Worm (Caenorhabditis elegans) whole organism, midembryonic: Measurements from ENCODE around the gene let-2.

Source experiments
- T22C8.4 ChIP-seq: fragments of 200-800 bp; sonication (Bioruptor generic); IDR thresholded peaks from 2 replicates; pipeline ENCODE4 v1.3.6; 2022; ENCODE audit warnings: missing genetic modification characterization, missing compliant biosample characterization
- cog-1 ChIP-seq: sonication (generic microtip); optimal IDR thresholded peaks from 2 replicates; lab custom pipeline; 2016; ENCODE audit warnings: missing genetic modification characterization, missing compliant biosample characterization
- flt-1 ChIP-seq: fragments of 200-800 bp; sonication (Bioruptor generic); IDR thresholded peaks from 2 replicates; pipeline ENCODE4 v1.3.6; 2022; ENCODE audit warnings: missing genetic modification characterization, missing compliant biosample characterization
- klf-2 ChIP-seq: fragments of 200-800 bp; sonication (Bioruptor generic); conservative IDR thresholded peaks from 2 replicates; pipeline ENCODE4 v1.3.6; 2022; ENCODE audit warnings: missing genetic modification reagents, missing genetic modification characterization, missing compliant biosample characterization
- med-1 ChIP-seq: sonication (generic microtip); optimal IDR thresholded peaks from 2 replicates; lab custom pipeline; 2017; ENCODE audit warnings: missing genetic modification characterization, mild to moderate bottlenecking, missing compliant biosample characterization, antibody characterized with exemption, missing genetic modification reagents; ENCODE audit not compliant: insufficient read depth
- ref-1 ChIP-seq: fragments of 200-800 bp; sonication (Bioruptor generic); conservative IDR thresholded peaks from 2 replicates; pipeline ENCODE4 v1.3.6; 2022; ENCODE audit warnings: missing genetic modification reagents, missing genetic modification characterization, missing compliant biosample characterization
- tab-1 ChIP-seq: fragments of 200-800 bp; sonication (Bioruptor generic); IDR thresholded peaks from 2 replicates; pipeline ENCODE4 v1.3.6; 2022; ENCODE audit warnings: missing genetic modification characterization, missing compliant biosample characterization
- ztf-23 ChIP-seq: fragments of 200-800 bp; sonication (Bioruptor generic); IDR thresholded peaks from 2 replicates; pipeline ENCODE4 v1.3.6; 2022; ENCODE audit warnings: missing genetic modification reagents, missing genetic modification characterization, missing compliant biosample characterization
- ztf-29 ChIP-seq: fragments of 200-800 bp; sonication (Bioruptor generic); IDR thresholded peaks from 2 replicates; pipeline ENCODE4 v1.3.6; 2022; ENCODE audit warnings: missing genetic modification reagents, missing genetic modification characterization, missing compliant biosample characterization

Gene let-2

ce11 chrX:16404815-16405214 is 15.7 kb upstream of the let-2 start:
- TF ChIP-seq med-1 (GFP tag; lab: Kevin White, UChicago): no peak
- TF ChIP-seq ztf-29 (GFP tag; lab: Robert Waterston, UW): no peak

ce11 chrX:16403424-16403823 is 14.3 kb upstream of the let-2 start:
- no peak for TF ChIP-seq ztf-23 (GFP tag; lab: Robert Waterston, UW)
- 0 out of 2 replicates have a peak, but pooled peaks have one; percentile 28 for TF ChIP-seq flt-1

ce11 chrX:16402787-16403186 is 13.6 kb upstream of the let-2 start:
- no peak for TF ChIP-seq ztf-23 (GFP tag; lab: Robert Waterston, UW)
- TF ChIP-seq med-1 (GFP tag; lab: Kevin White, UChicago): no peak
- no peak for TF ChIP-seq cog-1
- no peak for TF ChIP-seq tab-1
- no peak for TF ChIP-seq T22C8.4 (GFP tag; lab: Robert Waterston, UW)
- no peak for TF ChIP-seq flt-1
- no peak for TF ChIP-seq ztf-29 (GFP tag; lab: Robert Waterston, UW)
- TF ChIP-seq ref-1 (GFP tag; lab: Robert Waterston, UW): no peak
- no peak for TF ChIP-seq klf-2

ce11 chrX:16402303-16402702 is 13.2 kb upstream of the let-2 start:
- no peak for TF ChIP-seq ztf-23 (GFP tag; lab: Robert Waterston, UW)
- TF ChIP-seq cog-1: no peak
- TF ChIP-seq tab-1: no peak
- no peak for TF ChIP-seq med-1 (GFP tag; lab: Kevin White, UChicago)
- TF ChIP-seq T22C8.4 (GFP tag; lab: Robert Waterston, UW): no peak
- TF ChIP-seq klf-2: no peak
- no peak for TF ChIP-seq ref-1 (GFP tag; lab: Robert Waterston, UW)
- TF ChIP-seq ztf-29 (GFP tag; lab: Robert Waterston, UW): no peak
- TF ChIP-seq flt-1: no peak

ce11 chrX:16400897-16401296 is 11.8 kb upstream of the let-2 start:
- no peak for TF ChIP-seq flt-1
- no peak for TF ChIP-seq T22C8.4 (GFP tag; lab: Robert Waterston, UW)
- no peak for TF ChIP-seq med-1 (GFP tag; lab: Kevin White, UChicago)
- no peak for TF ChIP-seq cog-1
- no peak for TF ChIP-seq ref-1 (GFP tag; lab: Robert Waterston, UW)
- TF ChIP-seq ztf-23 (GFP tag; lab: Robert Waterston, UW): no peak
- TF ChIP-seq klf-2: no peak
- TF ChIP-seq tab-1: no peak
- TF ChIP-seq ztf-29 (GFP tag; lab: Robert Waterston, UW): no peak

- TF ChIP-seq flt-1 (no peak), ztf-23 (GFP tag; lab: Robert Waterston, UW) (no peak), ztf-29 (GFP tag; lab: Robert Waterston, UW) (no peak), cog-1 (no peak), ref-1 (GFP tag; lab: Robert Waterston, UW) (no peak), tab-1 (no peak), klf-2 (no peak), T22C8.4 (GFP tag; lab: Robert Waterston, UW) (no peak), med-1 (GFP tag; lab: Kevin White, UChicago) (no peak)
Observed at ce11 chrX:16398420-16398925, 9.3 kb upstream of the let-2 start, which contains the start of gene F01G12.18. Gene F01G12.18, minus strand, starts transcription at chrX:16398470.

- 0 out of 2 replicates have a peak, but pooled peaks have one; percentile 15 for TF ChIP-seq tab-1
- 0 out of 2 replicates have a peak, but pooled peaks have one; percentile 6 for TF ChIP-seq ref-1 (GFP tag; lab: Robert Waterston, UW)
- TF ChIP-seq klf-2: no peak
- no peak for TF ChIP-seq ztf-23 (GFP tag; lab: Robert Waterston, UW)
- peak; percentile 1 for TF ChIP-seq cog-1
- TF ChIP-seq ztf-29 (GFP tag; lab: Robert Waterston, UW): no peak
- no peak for TF ChIP-seq T22C8.4 (GFP tag; lab: Robert Waterston, UW)
- no peak for TF ChIP-seq flt-1
- TF ChIP-seq med-1 (GFP tag; lab: Kevin White, UChicago): no peak
Observed at ce11 chrX:16392107-16392506, 3.0 kb upstream of the let-2 start.

- no peak for TF ChIP-seq med-1 (GFP tag; lab: Kevin White, UChicago)
Observed at ce11 chrX:16391110-16391509, 2.0 kb upstream of the let-2 start.

- no peak for TF ChIP-seq med-1 (GFP tag; lab: Kevin White, UChicago)
- no peak for TF ChIP-seq klf-2
- no peak for TF ChIP-seq T22C8.4 (GFP tag; lab: Robert Waterston, UW)
- no peak for TF ChIP-seq ref-1 (GFP tag; lab: Robert Waterston, UW)
- no peak for TF ChIP-seq ztf-23 (GFP tag; lab: Robert Waterston, UW)
- TF ChIP-seq flt-1: no peak
- no peak for TF ChIP-seq ztf-29 (GFP tag; lab: Robert Waterston, UW)
- TF ChIP-seq cog-1: no peak
- no peak for TF ChIP-seq tab-1
Observed at ce11 chrX:16389973-16390372, 833 bp upstream of the let-2 start.

- TF ChIP-seq med-1 (GFP tag; lab: Kevin White, UChicago) (no peak), ref-1 (GFP tag; lab: Robert Waterston, UW) (no peak), ztf-23 (GFP tag; lab: Robert Waterston, UW) (no peak), T22C8.4 (GFP tag; lab: Robert Waterston, UW) (no peak), ztf-29 (GFP tag; lab: Robert Waterston, UW) (no peak), flt-1 (no peak), klf-2 (no peak), tab-1 (no peak), cog-1 (no peak)
Observed at ce11 chrX:16388362-16388761, 778 bp downstream of the let-2 start.
